Worm (Caenorhabditis elegans) whole organism, L1 larva: ENCODE results near the gene nhr-21.

Experiments
- C16A3.4 ChIP-seq: fragments of 150-350 bp; optimal IDR thresholded peaks from 2 replicates; lab custom pipeline; 2014; ENCODE audit warnings: missing biosample characterization, missing genetic modification characterization
- F16B12.6 ChIP-seq: fragments of 150-350 bp; optimal IDR thresholded peaks from 2 replicates; lab custom pipeline; 2014; ENCODE audit warnings: missing biosample characterization, missing genetic modification characterization
- aha-1 ChIP-seq: fragments of 150-350 bp; optimal IDR thresholded peaks from 2 replicates; lab custom pipeline; 2014; ENCODE audit warnings: missing biosample characterization, missing genetic modification characterization
- alr-1 ChIP-seq: fragments of 200-800 bp; sonication (Bioruptor generic); optimal IDR thresholded peaks from 2 replicates; lab custom pipeline; 2018; ENCODE audit warnings: borderline replicate concordance, mild to moderate bottlenecking, missing genetic modification characterization, missing compliant biosample characterization
- aly-2 ChIP-seq: fragments of 150-350 bp; optimal IDR thresholded peaks from 2 replicates; lab custom pipeline; 2014; ENCODE audit warnings: missing biosample characterization, missing genetic modification characterization
- ama-1 ChIP-seq: fragments of 150-350 bp; optimal IDR thresholded peaks from 2 replicates; lab custom pipeline; 2014
- blmp-1 ChIP-seq: fragments of 150-350 bp; optimal IDR thresholded peaks from 2 replicates; lab custom pipeline; 2014; ENCODE audit warnings: missing biosample characterization, missing genetic modification characterization
- ceh-63 ChIP-seq: fragments of 200-800 bp; sonication (Bioruptor generic); optimal IDR thresholded peaks from 2 replicates; lab custom pipeline; 2018; ENCODE audit warnings: mild to moderate bottlenecking, missing genetic modification characterization, missing compliant biosample characterization
- ces-1 ChIP-seq: fragments of 150-350 bp; optimal IDR thresholded peaks from 2 replicates; lab custom pipeline; 2014; ENCODE audit warnings: missing biosample characterization, missing genetic modification reagents, missing genetic modification characterization
- dpl-1 ChIP-seq, 3 experiments: fragments of 150-350 bp in 2 of 3; sonication (generic microtip) in 1 of 3; optimal IDR thresholded peaks; 2 replicates each; lab custom pipeline; 2014 to 2017; ENCODE audit warnings: missing biosample characterization in 3 of 3, missing genetic modification characterization in 3 of 3, missing genetic modification reagents in 3 of 3
- dsc-1 ChIP-seq: sonication (generic microtip); optimal IDR thresholded peaks from 2 replicates; lab custom pipeline; 2016; ENCODE audit warnings: mild to moderate bottlenecking, missing genetic modification characterization, missing compliant biosample characterization
- efl-1 ChIP-seq, 4 experiments: fragments of 150-350 bp; optimal IDR thresholded peaks in 3 of 4; peaks in 1 of 4; 1 replicate in 1 of 4; 2 replicates in 3 of 4; lab custom pipeline; 2014; ENCODE audit warnings: missing biosample characterization in 2 of 4, missing genetic modification characterization in 2 of 4, missing genetic modification reagents in 2 of 4
- efl-3 ChIP-seq: fragments of 200-800 bp; sonication (Bioruptor generic); optimal IDR thresholded peaks from 2 replicates; lab custom pipeline; 2018; ENCODE audit warnings: mild to moderate bottlenecking, missing genetic modification characterization, missing compliant biosample characterization
- egl-13 ChIP-seq: sonication (generic microtip); optimal IDR thresholded peaks from 2 replicates; lab custom pipeline; 2016; ENCODE audit warnings: missing genotype, missing genetic modification reagents, missing genetic modification characterization, missing compliant biosample characterization
- elt-3 ChIP-seq, 6 experiments: fragments of 150-350 bp in 1 of 6; sonication (generic microtip); optimal IDR thresholded peaks; 2 replicates each; lab custom pipeline; 2017 to 2018; ENCODE audit warnings: missing biosample characterization in 6 of 6, missing genetic modification characterization in 6 of 6, inconsistent platforms in 1 of 6
- ets-5 ChIP-seq: fragments of 200-800 bp; sonication (Bioruptor generic); IDR thresholded peaks from 2 replicates; pipeline ENCODE4 v1.3.6; 2022; ENCODE audit warnings: missing genetic modification characterization, missing compliant biosample characterization
- fkh-10 ChIP-seq: sonication (generic microtip); optimal IDR thresholded peaks from 2 replicates; lab custom pipeline; 2017; ENCODE audit warnings: missing biosample characterization, missing genetic modification reagents, missing genetic modification characterization
- fkh-8 ChIP-seq: sonication (generic microtip); optimal IDR thresholded peaks from 2 replicates; lab custom pipeline; 2016; ENCODE audit warnings: mild to moderate bottlenecking, missing genetic modification characterization, missing compliant biosample characterization
- fos-1 ChIP-seq: fragments of 150-350 bp; optimal IDR thresholded peaks from 2 replicates; lab custom pipeline; 2014; ENCODE audit warnings: missing biosample characterization, missing genetic modification characterization
- hlh-17 ChIP-seq: fragments of 200-800 bp; sonication (Bioruptor generic); optimal IDR thresholded peaks from 2 replicates; lab custom pipeline; 2018; ENCODE audit warnings: missing genetic modification characterization, mild to moderate bottlenecking, missing compliant biosample characterization, moderate library complexity, borderline replicate concordance
- irx-1 ChIP-seq: sonication (generic microtip); optimal IDR thresholded peaks from 2 replicates; lab custom pipeline; 2016; ENCODE audit warnings: missing genetic modification characterization, missing compliant biosample characterization
- lin-14 ChIP-seq: fragments of 200-800 bp; sonication (Bioruptor generic); optimal IDR thresholded peaks from 2 replicates; lab custom pipeline; 2018; ENCODE audit warnings: mild to moderate bottlenecking, missing genetic modification characterization, moderate library complexity, missing compliant biosample characterization
- lin-35 ChIP-seq, 2 experiments: fragments of 150-350 bp; optimal IDR thresholded peaks; 2 replicates each; lab custom pipeline; 2014; ENCODE audit warnings: missing biosample characterization in 2 of 2, missing genetic modification characterization in 2 of 2, missing genetic modification reagents in 2 of 2
- lir-3 ChIP-seq: sonication (generic microtip); optimal IDR thresholded peaks from 2 replicates; lab custom pipeline; 2016; ENCODE audit warnings: mild to moderate bottlenecking, missing genetic modification characterization, moderate library complexity, missing compliant biosample characterization; ENCODE audit not compliant: poor library complexity
- lsy-2 ChIP-seq, 2 experiments: fragments of 150-350 bp; optimal IDR thresholded peaks; 2 replicates each; lab custom pipeline; 2014; ENCODE audit warnings: missing biosample characterization in 2 of 2, missing genetic modification characterization in 2 of 2
- mep-1 ChIP-seq: fragments of 150-350 bp; optimal IDR thresholded peaks from 2 replicates; lab custom pipeline; 2014; ENCODE audit warnings: missing biosample characterization, missing genetic modification characterization
- nhr-12 ChIP-seq: sonication (generic microtip); optimal IDR thresholded peaks from 2 replicates; lab custom pipeline; 2017; ENCODE audit warnings: missing biosample characterization, missing genetic modification characterization
- nhr-19 ChIP-seq: fragments of 200-800 bp; sonication (Bioruptor generic); conservative IDR thresholded peaks from 2 replicates; pipeline ENCODE4 v1.3.6; 2022; ENCODE audit warnings: missing genetic modification characterization, missing compliant biosample characterization
- nhr-20 ChIP-seq: sonication (generic microtip); optimal IDR thresholded peaks from 2 replicates; lab custom pipeline; 2016; ENCODE audit warnings: mild to moderate bottlenecking, missing genetic modification characterization, missing compliant biosample characterization
- nhr-237 ChIP-seq: fragments of 150-350 bp; optimal IDR thresholded peaks from 2 replicates; lab custom pipeline; 2014; ENCODE audit warnings: missing biosample characterization, missing genetic modification characterization
- nhr-71 ChIP-seq: sonication (generic microtip); optimal IDR thresholded peaks from 2 replicates; lab custom pipeline; 2016; ENCODE audit warnings: mild to moderate bottlenecking, missing genetic modification characterization, moderate library complexity, missing compliant biosample characterization
- nhr-76 ChIP-seq: sonication (generic microtip); optimal IDR thresholded peaks from 2 replicates; lab custom pipeline; 2017; ENCODE audit warnings: missing biosample characterization, missing genetic modification characterization
- nhr-77 ChIP-seq: fragments of 150-350 bp; optimal IDR thresholded peaks from 2 replicates; lab custom pipeline; 2014; ENCODE audit warnings: missing biosample characterization, missing genetic modification characterization
- nhr-84 ChIP-seq: sonication (generic microtip); optimal IDR thresholded peaks from 2 replicates; lab custom pipeline; 2017; ENCODE audit warnings: missing biosample characterization, missing genetic modification characterization
- nhr-85 ChIP-seq: sonication (generic microtip); peaks from one replicate; lab custom pipeline; 2016; ENCODE audit warnings: missing genetic modification characterization, inconsistent platforms, missing compliant biosample characterization
- pag-3 ChIP-seq: sonication (generic microtip); optimal IDR thresholded peaks from 2 replicates; lab custom pipeline; 2017; ENCODE audit warnings: missing genetic modification characterization, mild to moderate bottlenecking, missing compliant biosample characterization, antibody characterized with exemption, borderline replicate concordance; ENCODE audit not compliant: insufficient read depth
- pqm-1 ChIP-seq: sonication (generic microtip); optimal IDR thresholded peaks from 3 replicates; lab custom pipeline; 2017; ENCODE audit warnings: missing biosample characterization, missing genetic modification characterization
- snpc-4 ChIP-seq: fragments of 150-350 bp; optimal IDR thresholded peaks from 2 replicates; lab custom pipeline; 2014; ENCODE audit warnings: missing biosample characterization, missing genetic modification characterization
- snu-23 ChIP-seq: sonication (generic microtip); optimal IDR thresholded peaks from 2 replicates; lab custom pipeline; 2016; ENCODE audit warnings: missing genetic modification characterization, missing compliant biosample characterization
- sptf-1 ChIP-seq: fragments of 150-350 bp; optimal IDR thresholded peaks from 2 replicates; lab custom pipeline; 2014; ENCODE audit warnings: missing biosample characterization, missing genetic modification characterization
- sup-37 ChIP-seq: fragments of 200-800 bp; sonication (Bioruptor generic); optimal IDR thresholded peaks from 2 replicates; lab custom pipeline; 2018; ENCODE audit warnings: mild to moderate bottlenecking, missing genetic modification characterization, missing compliant biosample characterization
- unc-130 ChIP-seq: fragments of 150-350 bp; optimal IDR thresholded peaks from 2 replicates; lab custom pipeline; 2017; ENCODE audit warnings: missing biosample characterization, missing genetic modification characterization, inconsistent platforms
- unc-30 ChIP-seq: sonication (generic microtip); optimal IDR thresholded peaks from 2 replicates; lab custom pipeline; 2017; ENCODE audit warnings: missing biosample characterization, missing genetic modification characterization
- unc-86 ChIP-seq: sonication (generic microtip); optimal IDR thresholded peaks from 2 replicates; lab custom pipeline; 2016; ENCODE audit warnings: missing genetic modification characterization, missing compliant biosample characterization
- vab-15 ChIP-seq: sonication (generic microtip); optimal IDR thresholded peaks from 2 replicates; lab custom pipeline; 2017; ENCODE audit warnings: missing genotype, mild to moderate bottlenecking, missing genetic modification characterization, missing compliant biosample characterization
- xbp-1 ChIP-seq: sonication (generic microtip); optimal IDR thresholded peaks from 2 replicates; lab custom pipeline; 2016; ENCODE audit warnings: missing genetic modification characterization, missing compliant biosample characterization
- zag-1 ChIP-seq: fragments of 150-350 bp; optimal IDR thresholded peaks from 2 replicates; lab custom pipeline; 2014; ENCODE audit warnings: missing biosample characterization, missing genetic modification characterization
- zip-4 ChIP-seq: fragments of 200-800 bp; sonication (Bioruptor generic); optimal IDR thresholded peaks from 2 replicates; lab custom pipeline; 2018; ENCODE audit warnings: mild to moderate bottlenecking, missing genetic modification characterization, moderate library complexity, missing compliant biosample characterization
- ztf-4 ChIP-seq: fragments of 150-350 bp; optimal IDR thresholded peaks from 2 replicates; lab custom pipeline; 2014; ENCODE audit warnings: missing biosample characterization, missing genetic modification characterization

Gene nhr-21

DNA sequence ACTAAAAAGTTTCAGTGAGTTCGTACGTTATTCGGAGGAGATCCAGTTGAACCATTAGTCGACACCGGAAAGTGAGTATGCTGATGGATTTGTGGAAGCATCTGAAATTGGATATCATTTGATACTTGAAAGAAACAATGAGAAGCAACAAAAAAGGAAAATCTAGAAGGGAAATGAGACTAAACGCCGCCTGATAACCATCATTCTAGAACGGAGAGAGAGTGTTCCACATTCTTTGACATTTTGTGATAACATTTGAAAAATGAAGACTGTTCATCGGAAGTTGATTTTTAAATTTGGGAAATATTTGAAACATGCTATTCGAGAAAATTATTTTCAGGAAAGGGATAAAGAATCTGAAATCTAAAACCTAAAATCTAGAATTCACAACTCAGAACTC lies 7.8 kb upstream of the nhr-21 start, which contains the start of gene npax-1:
TSS of gene npax-1 (minus strand) at position 101 of the 400 bp plus-strand sequence.
- TF ChIP-seq efl-3: no peak
- no peak for TF ChIP-seq unc-30 (tag; lab: Kevin White, UChicago)
- no peak for TF ChIP-seq snpc-4 (tag; lab: Kevin White, UChicago)
- TF ChIP-seq nhr-12 (tag; lab: Kevin White, UChicago): no peak
- no peak for TF ChIP-seq ces-1
- TF ChIP-seq fkh-8 (tag; lab: Kevin White, UChicago): no peak
- no peak for TF ChIP-seq efl-1 (optimal IDR thresholded peaks at IDR 0.05; lab: Kevin White, UChicago)
- TF ChIP-seq efl-1 (GFP tag; optimal IDR thresholded peaks at IDR 0.05 in 1 of 2; lab: Kevin White, UChicago): no peak
- no peak for TF ChIP-seq lsy-2 (tag; optimal IDR thresholded peaks at IDR 0.05; lab: Kevin White, UChicago)
- TF ChIP-seq nhr-77 (tag; lab: Kevin White, UChicago): no peak
- TF ChIP-seq ceh-63 (GFP tag; lab: Kevin White, UChicago): no peak
- TF ChIP-seq dpl-1 (GFP tag; optimal IDR thresholded peaks at IDR 0.05; lab: Kevin White, UChicago): no peak
- TF ChIP-seq unc-130 (tag; lab: Kevin White, UChicago): no peak

DNA sequence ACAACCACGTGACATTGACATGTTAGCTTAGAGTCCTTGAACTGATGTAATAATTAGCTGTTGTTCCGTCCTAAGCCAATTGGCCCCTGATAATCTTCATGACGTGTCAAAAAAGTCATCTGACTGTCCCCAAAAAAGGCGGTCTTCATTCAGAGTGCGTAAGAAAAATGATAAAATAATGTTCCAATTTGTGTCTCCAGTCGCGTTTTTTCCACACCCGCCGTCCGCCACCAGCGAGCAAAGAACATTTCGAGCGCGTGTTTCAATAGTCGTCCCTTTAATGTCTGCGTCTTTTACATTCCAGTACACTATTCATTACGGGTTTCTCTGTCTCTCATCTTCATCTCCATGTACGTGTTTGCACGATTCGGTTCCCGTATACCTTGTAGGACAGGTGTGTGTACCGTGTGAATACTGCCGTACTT lies 1.5 kb upstream of the nhr-21 start:
- TF ChIP-seq xbp-1: peak; percentile 74
- peak; percentile 59 for TF ChIP-seq irx-1 (tag; lab: Kevin White, UChicago)
- TF ChIP-seq ces-1: no peak
- no peak for TF ChIP-seq pag-3 (tag; lab: Kevin White, UChicago)
- no peak for TF ChIP-seq nhr-12 (tag; lab: Kevin White, UChicago)
- peak in 5 of 6 experiments; percentile 15 to 95 (median 48) for TF ChIP-seq elt-3 (tag; optimal IDR thresholded peaks at IDR 0.05; lab: Kevin White, UChicago)
- peak; percentile 83 for TF ChIP-seq snu-23
- no peak for TF ChIP-seq sptf-1 (tag; lab: Kevin White, UChicago)
- TF ChIP-seq nhr-19 (GFP tag; lab: Robert Waterston, UW): peak; percentile 91
- peak; percentile 95 for TF ChIP-seq lin-14 (GFP tag; lab: Kevin White, UChicago)
- TF ChIP-seq pqm-1: no peak
- TF ChIP-seq hlh-17 (GFP tag; lab: Kevin White, UChicago): no peak
- peak; percentile 31 to 80 for TF ChIP-seq lin-35 (GFP tag; optimal IDR thresholded peaks at IDR 0.05; lab: Kevin White, UChicago)
- no peak for TF ChIP-seq efl-3
- peak; percentile 45 for TF ChIP-seq nhr-237
- TF ChIP-seq dsc-1 (tag; lab: Kevin White, UChicago): peak; percentile 97
- no peak for TF ChIP-seq sup-37 (GFP tag; lab: Kevin White, UChicago)
- TF ChIP-seq fos-1 (tag; lab: Kevin White, UChicago): peak; percentile 15
- no peak for TF ChIP-seq vab-15 (tag; lab: Kevin White, UChicago)
- no peak for TF ChIP-seq egl-13 (tag; lab: Kevin White, UChicago)
- TF ChIP-seq lir-3 (tag; lab: Kevin White, UChicago): peak; percentile 24
- peak; percentile 34 for TF ChIP-seq ama-1 (lab: Kevin White, UChicago)
- TF ChIP-seq nhr-77 (tag; lab: Kevin White, UChicago): peak; percentile 27
- peak; percentile 57 for TF ChIP-seq C16A3.4 (tag; lab: Kevin White, UChicago)
- TF ChIP-seq nhr-20 (tag; lab: Kevin White, UChicago): peak; percentile 95
- no peak for TF ChIP-seq snpc-4 (tag; lab: Kevin White, UChicago)
- TF ChIP-seq zip-4 (GFP tag; lab: Kevin White, UChicago): peak; percentile 24
- no peak for TF ChIP-seq F16B12.6 (tag; lab: Kevin White, UChicago)
- peak; percentile 81 for TF ChIP-seq blmp-1 (tag; lab: Kevin White, UChicago)
- no peak for TF ChIP-seq fkh-10
- TF ChIP-seq nhr-76 (tag; lab: Kevin White, UChicago): no peak
- TF ChIP-seq mep-1 (tag; lab: Kevin White, UChicago): peak; percentile 42
- peak; percentile 59 for TF ChIP-seq fkh-8 (tag; lab: Kevin White, UChicago)
- peak; percentile 68 for TF ChIP-seq ztf-4 (tag; lab: Kevin White, UChicago)
- no peak for TF ChIP-seq alr-1 (tag; lab: Kevin White, UChicago)
- TF ChIP-seq unc-86 (tag; lab: Kevin White, UChicago): no peak
- peak; percentile 92 for TF ChIP-seq nhr-71 (tag; lab: Kevin White, UChicago)
- TF ChIP-seq nhr-85: peak; percentile 99
- TF ChIP-seq nhr-84 (tag; lab: Kevin White, UChicago): no peak
- peak; percentile 46 to 78 for TF ChIP-seq lsy-2 (tag; optimal IDR thresholded peaks at IDR 0.05; lab: Kevin White, UChicago)
- TF ChIP-seq ets-5 (GFP tag; lab: Robert Waterston, UW): no peak
- no peak for TF ChIP-seq aly-2 (tag; lab: Kevin White, UChicago)
- TF ChIP-seq aha-1 (tag; lab: Kevin White, UChicago): no peak
- peak; percentile 39 to 44 for TF ChIP-seq efl-1 (optimal IDR thresholded peaks at IDR 0.05; lab: Kevin White, UChicago)
- TF ChIP-seq efl-1 (GFP tag; optimal IDR thresholded peaks at IDR 0.05 in 1 of 2; lab: Kevin White, UChicago): peak in 1 of 2 experiments; percentile 17
- TF ChIP-seq zag-1 (tag; lab: Kevin White, UChicago): no peak
